Fruit fly (Drosophila melanogaster) whole organism: ENCODE results near the gene CG42613.

ENCODE experiments used
- pan ChIP-seq: fragments of >200 bp; optimal IDR thresholded peaks from 2 replicates; lab custom pipeline; 2017
- usp ChIP-seq: fragments of >200 bp; optimal IDR thresholded peaks from 2 replicates; lab custom pipeline; 2017; ENCODE audit warnings: missing biosample characterization, missing genetic modification characterization, mixed read lengths

DNA sequence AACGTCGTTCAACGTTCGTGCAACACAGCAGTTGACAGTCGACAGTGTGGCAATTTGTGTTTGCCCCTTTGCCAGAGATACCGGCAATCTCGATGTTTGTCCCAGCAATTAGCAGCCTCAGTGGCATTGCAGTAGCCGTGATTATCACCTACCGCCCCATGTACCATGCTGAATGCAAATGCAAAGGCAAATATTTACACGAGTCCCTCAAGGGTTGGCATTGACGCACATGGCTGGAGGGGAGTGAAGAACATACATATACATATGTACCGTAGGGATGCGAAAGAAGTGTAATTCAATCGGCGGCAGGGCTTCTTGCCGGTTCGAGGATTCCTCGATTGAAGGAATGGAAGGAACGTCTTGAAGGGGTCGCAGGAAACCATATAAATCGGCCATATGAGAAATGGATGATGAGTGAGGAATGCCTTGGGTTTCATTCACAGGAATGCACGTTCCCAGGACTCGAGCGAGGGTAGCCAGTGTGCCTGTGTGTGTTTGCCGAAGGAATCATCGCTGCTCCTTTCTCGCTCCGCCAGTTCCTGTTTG, 71.0 kb downstream of the CG42613 start:
- TF ChIP-seq usp, result no peak
- no peak for TF ChIP-seq pan (lab: Kevin White, UChicago)
